Fruit fly (Drosophila melanogaster): ENCODE measurements around the gene CG43091.

CG43091 gene

dm6 chr3R:22726771-22727455 lies 41.6 kb downstream of the CG43091 start, which contains the start of gene CG45049 (continued):
- TF ChIP-seq ftz-f1 (GFP tag; optimal IDR thresholded peaks at IDR 0.05) (peak; percentile 22), lov (optimal IDR thresholded peaks at IDR 0.05) (no peak), lov (GFP tag; IDR thresholded peaks at IDR 0.05) (no peak), CG4360 (GFP tag; IDR thresholded peaks at IDR 0.05) (peak; percentile 85), tio (GFP tag; optimal IDR thresholded peaks at IDR 0.05) (no peak), unc-4 (GFP tag; IDR thresholded peaks at IDR 0.05; ENCODE audit: partially characterized antibody) (peak; percentile 78), Trl (optimal IDR thresholded peaks at IDR 0.05) (peak in 1 of 2 experiments; percentile 69), Trl (GFP tag; optimal IDR thresholded peaks at IDR 0.05) (no peak), NK7.1 (GFP tag; optimal IDR thresholded peaks at IDR 0.05) (no peak), MESR4 (GFP tag; optimal IDR thresholded peaks at IDR 0.05) (peak; percentile 57), CG1602 (GFP tag; optimal IDR thresholded peaks at IDR 0.05) (no peak), mld (GFP tag; IDR thresholded peaks at IDR 0.05; ENCODE audit: partially characterized antibody) (peak; percentile 86; the same call in 2 of the 3 replicates), zfh2 (GFP tag; optimal IDR thresholded peaks at IDR 0.05) (peak; percentile 10), ci (GFP tag; IDR thresholded peaks at IDR 0.05) (no peak), pros (GFP tag; optimal IDR thresholded peaks at IDR 0.05) (no peak), eyg (GFP tag; optimal IDR thresholded peaks at IDR 0.05) (no peak), CG14667 (GFP tag; IDR thresholded peaks at IDR 0.05) (no peak), CG2889 (GFP tag; IDR thresholded peaks at IDR 0.05) (no peak), CG7786 (GFP tag; optimal IDR thresholded peaks at IDR 0.05) (no peak), lilli (GFP tag; optimal IDR thresholded peaks at IDR 0.05) (peak; percentile 34), CG10565 (GFP tag; optimal IDR thresholded peaks at IDR 0.05) (no peak), Myb (GFP tag; optimal IDR thresholded peaks at IDR 0.05) (no peak), CG4707 (GFP tag; optimal IDR thresholded peaks at IDR 0.05) (no peak), crc (GFP tag; optimal IDR thresholded peaks at IDR 0.05) (no peak), CG31224 (GFP tag; IDR thresholded peaks at IDR 0.05) (no peak), CG12942 (GFP tag; optimal IDR thresholded peaks at IDR 0.05) (no peak), CG4617 (GFP tag; optimal IDR thresholded peaks at IDR 0.05; ENCODE audit: borderline replicate concordance) (peak; percentile 72), dmrt11E (tag; optimal IDR thresholded peaks at IDR 0.05) (no peak), bsh (GFP tag; optimal IDR thresholded peaks at IDR 0.05) (no peak), CG13287 (GFP tag; IDR thresholded peaks at IDR 0.05; ENCODE audit: partially characterized antibody) (peak; percentile 79), sim (GFP tag; IDR thresholded peaks at IDR 0.05) (no peak), caup (GFP tag; optimal IDR thresholded peaks at IDR 0.05; ENCODE audit: severe bottlenecking) (no peak), CG3847 (GFP tag; IDR thresholded peaks at IDR 0.05) (0 out of 2 replicates have a peak, but pooled peaks have one; percentile 37), dan (GFP tag; IDR thresholded peaks at IDR 0.05) (no peak), br (optimal IDR thresholded peaks at IDR 0.05) (no peak), CG10543 (GFP tag; optimal IDR thresholded peaks at IDR 0.05) (peak; percentile 23), p53 (GFP tag; optimal IDR thresholded peaks at IDR 0.05) (no peak), Ravus (GFP tag; IDR thresholded peaks at IDR 0.05) (no peak), CG10267 (tag; optimal IDR thresholded peaks at IDR 0.05) (no peak), chm (GFP tag; IDR thresholded peaks at IDR 0.05) (no peak)

- TF ChIP-seq slbo (GFP tag; IDR thresholded peaks at IDR 0.05): peak; percentile 38
- TF ChIP-seq Hey (tag; optimal IDR thresholded peaks at IDR 0.05): no peak
- no peak for TF ChIP-seq ara (GFP tag; IDR thresholded peaks at IDR 0.05)
- no peak for TF ChIP-seq Usf (GFP tag; optimal IDR thresholded peaks at IDR 0.05)
- no peak for TF ChIP-seq Gug (GFP tag; IDR thresholded peaks at IDR 0.05)
- TF ChIP-seq CG15269 (tag; optimal IDR thresholded peaks at IDR 0.05): peak; percentile 4
- TF ChIP-seq CG18619 (GFP tag; optimal IDR thresholded peaks at IDR 0.05): no peak
- TF ChIP-seq H2.0 (GFP tag; IDR thresholded peaks at IDR 0.05): no peak
- TF ChIP-seq Hr39 (optimal IDR thresholded peaks at IDR 0.05): no peak
- peak; percentile 9 for TF ChIP-seq CG1602 (GFP tag; optimal IDR thresholded peaks at IDR 0.05)
- no peak for TF ChIP-seq Ada2b (GFP tag; IDR thresholded peaks at IDR 0.05)
- TF ChIP-seq unpg (GFP tag; optimal IDR thresholded peaks at IDR 0.05): no peak
- TF ChIP-seq eve (GFP tag; optimal IDR thresholded peaks at IDR 0.05): no peak
- peak; percentile 28 for TF ChIP-seq bcd (GFP tag; optimal IDR thresholded peaks at IDR 0.05)
Observed at dm6 chr3R:22726031-22726770, 42.3 kb downstream of the CG43091 start, which contains the start of gene RNF220. Gene RNF220, minus strand, starts transcription at chr3R:22726414.

Data from whole organism, embryonic.